Fruit fly (Drosophila melanogaster) whole organism, wandering third instar larva: ENCODE measurements around the gene HHEX.

ENCODE experiments used
- Abd-B ChIP-seq: fragments of >200 bp; optimal IDR thresholded peaks from 2 replicates; lab custom pipeline; 2017; ENCODE audit warnings: missing biosample characterization, missing genetic modification characterization
- CG32264 ChIP-seq: fragments of 200-800 bp; sonication (Bioruptor generic); optimal IDR thresholded peaks from 2 replicates; lab custom pipeline; 2016; ENCODE audit warnings: missing biosample characterization, missing genetic modification characterization
- CG9705 ChIP-seq: fragments of 200-800 bp; sonication (Bioruptor generic); optimal IDR thresholded peaks from 2 replicates; lab custom pipeline; 2018; ENCODE audit warnings: missing biosample characterization, mild to moderate bottlenecking, missing genetic modification characterization
- CrebA ChIP-seq: fragments of 200-800 bp; sonication (Bioruptor generic); optimal IDR thresholded peaks from 2 replicates; lab custom pipeline; 2016; ENCODE audit warnings: missing biosample characterization, mild to moderate bottlenecking, missing genetic modification characterization, borderline replicate concordance
- Dfd ChIP-seq: fragments of >200 bp; optimal IDR thresholded peaks from 2 replicates; lab custom pipeline; 2017; ENCODE audit warnings: missing biosample characterization, missing genetic modification characterization
- Dif ChIP-seq: fragments of 200-275, 200-300 bp; sonication (Bioruptor generic); optimal IDR thresholded peaks from 2 replicates; lab custom pipeline; 2018; ENCODE audit warnings: missing biosample characterization, missing genetic modification characterization; ENCODE audit not compliant: partially characterized antibody
- GATAd ChIP-seq: sonication (Bioruptor generic); optimal IDR thresholded peaks from 2 replicates; lab custom pipeline; 2016; ENCODE audit warnings: missing biosample characterization, missing genetic modification characterization
- HLH106 ChIP-seq: fragments of 200-800 bp; optimal IDR thresholded peaks from 3 replicates; lab custom pipeline; 2019; ENCODE audit warnings: missing biosample characterization, mild to moderate bottlenecking, missing genetic modification characterization, moderate library complexity
- Hnf4 ChIP-seq: fragments of 200-800 bp; sonication (Bioruptor generic); optimal IDR thresholded peaks from 2 replicates; lab custom pipeline; 2016; ENCODE audit warnings: missing biosample characterization, mild to moderate bottlenecking, missing genetic modification characterization
- Hr78 ChIP-seq: fragments of >200 bp; optimal IDR thresholded peaks from 2 replicates; lab custom pipeline; 2017; ENCODE audit warnings: missing biosample characterization, missing genetic modification characterization
- Hr83 ChIP-seq: fragments of 200-300 bp; sonication (Bioruptor generic); optimal IDR thresholded peaks from 2 replicates; lab custom pipeline; 2016; ENCODE audit warnings: missing biosample characterization, mild to moderate bottlenecking, missing genetic modification characterization, moderate library complexity; ENCODE audit not compliant: poor library complexity, severe bottlenecking
- Jra ChIP-seq: sonication (Bioruptor generic); optimal IDR thresholded peaks from 2 replicates; lab custom pipeline; 2016; ENCODE audit warnings: missing biosample characterization, missing genetic modification characterization
- Mio ChIP-seq: sonication (Bioruptor generic); optimal IDR thresholded peaks from 2 replicates; lab custom pipeline; 2016; ENCODE audit warnings: missing biosample characterization, missing genetic modification characterization
- Myc ChIP-seq: fragments of >200 bp; optimal IDR thresholded peaks from 2 replicates; lab custom pipeline; 2017
- N ChIP-seq: fragments of >200 bp; optimal IDR thresholded peaks from 2 replicates; lab custom pipeline; 2018; ENCODE audit warnings: missing biosample characterization, missing external identifiers, missing genetic modification characterization
- OdsH ChIP-seq: fragments of 200-800 bp; sonication (Bioruptor generic); optimal IDR thresholded peaks from 2 replicates; lab custom pipeline; 2016; ENCODE audit warnings: missing biosample characterization, mild to moderate bottlenecking, missing genetic modification characterization
- Rel ChIP-seq, 2 experiments: fragments of 200-800 bp; sonication (Bioruptor generic) in 1 of 2; optimal IDR thresholded peaks; 2 replicates in 1 of 2; 3 replicates in 1 of 2; lab custom pipeline; 2016 to 2019; ENCODE audit warnings: mild to moderate bottlenecking in 2 of 2, missing biosample characterization in 2 of 2, missing genetic modification characterization in 2 of 2, moderate library complexity in 1 of 2
- Sp1 ChIP-seq: fragments of 200-800 bp; sonication (Bioruptor generic); optimal IDR thresholded peaks from 3 replicates; lab custom pipeline; 2019; ENCODE audit warnings: missing biosample characterization, mild to moderate bottlenecking, missing genetic modification characterization, moderate library complexity
- Vsx2 ChIP-seq: fragments of 200-300, 225-300 bp; sonication (Bioruptor generic); optimal IDR thresholded peaks from 2 replicates; lab custom pipeline; 2018; ENCODE audit warnings: missing biosample characterization, missing genetic modification characterization; ENCODE audit not compliant: partially characterized antibody
- br ChIP-seq: fragments of 200-800 bp; sonication (Bioruptor generic); optimal IDR thresholded peaks from 2 replicates; lab custom pipeline; 2016; ENCODE audit warnings: missing biosample characterization, missing genetic modification characterization
- brk ChIP-seq: fragments of 200-800 bp; sonication (Bioruptor generic); optimal IDR thresholded peaks from 2 replicates; lab custom pipeline; 2016; ENCODE audit warnings: missing biosample characterization, mild to moderate bottlenecking, missing genetic modification characterization
- dl ChIP-seq, 2 experiments: fragments of 175-275, 200-275 bp in 1 of 2; fragments of 200-275 bp in 1 of 2; sonication (Bioruptor generic); optimal IDR thresholded peaks; lab custom pipeline; 2018; ENCODE audit warnings: mild to moderate bottlenecking in 2 of 2, missing biosample characterization in 2 of 2, missing genetic modification characterization in 2 of 2, moderate library complexity in 2 of 2; ENCODE audit not compliant: partially characterized antibody in 2 of 2, insufficient read depth in 1 of 2
- dmrt93B ChIP-seq: fragments of 200-800 bp; sonication (Bioruptor generic); optimal IDR thresholded peaks from 2 replicates; lab custom pipeline; 2018; ENCODE audit warnings: missing biosample characterization, mild to moderate bottlenecking, missing genetic modification characterization
- dsf ChIP-seq: sonication (Bioruptor generic); optimal IDR thresholded peaks from 2 replicates; lab custom pipeline; 2016; ENCODE audit warnings: missing biosample characterization, missing genetic modification characterization, borderline replicate concordance
- ey ChIP-seq: fragments of 200-800 bp; sonication (Bioruptor generic); optimal IDR thresholded peaks from 2 replicates; lab custom pipeline; 2016; ENCODE audit warnings: missing biosample characterization, missing genetic modification characterization
- foxo ChIP-seq, 2 experiments: fragments of 200-800 bp; sonication (Bioruptor generic); optimal IDR thresholded peaks; 2 replicates in 1 of 2; 3 replicates in 1 of 2; lab custom pipeline; 2016 to 2017; ENCODE audit warnings: missing biosample characterization in 2 of 2, missing genetic modification characterization in 2 of 2
- fru ChIP-seq: fragments of 200-800 bp; sonication (Bioruptor generic); optimal IDR thresholded peaks from 3 replicates; lab custom pipeline; 2016; ENCODE audit warnings: missing biosample characterization, mild to moderate bottlenecking, missing genetic modification characterization
- h ChIP-seq: fragments of 200-800 bp; sonication (Bioruptor generic); optimal IDR thresholded peaks from 3 replicates; lab custom pipeline; 2016; ENCODE audit warnings: missing biosample characterization, mild to moderate bottlenecking, missing genetic modification characterization
- jim ChIP-seq: fragments of 175-275, 200-325 bp; sonication (Bioruptor generic); optimal IDR thresholded peaks from 2 replicates; lab custom pipeline; 2016; ENCODE audit warnings: missing biosample characterization, mild to moderate bottlenecking, missing genetic modification characterization
- lola ChIP-seq: fragments of >200 bp; optimal IDR thresholded peaks from 2 replicates; lab custom pipeline; 2017; ENCODE audit warnings: missing biosample characterization, missing genetic modification characterization
- pan ChIP-seq: fragments of >200 bp; optimal IDR thresholded peaks from 2 replicates; lab custom pipeline; 2017
- psq ChIP-seq: fragments of 200-800 bp; sonication (Bioruptor generic); optimal IDR thresholded peaks from 3 replicates; lab custom pipeline; 2017; ENCODE audit warnings: missing biosample characterization, mild to moderate bottlenecking, missing genetic modification characterization, moderate library complexity
- rgr ChIP-seq: fragments of 200-800 bp; sonication (Bioruptor generic); optimal IDR thresholded peaks from 3 replicates; lab custom pipeline; 2016; ENCODE audit warnings: missing biosample characterization, mild to moderate bottlenecking, missing genetic modification characterization
- sage ChIP-seq: fragments of 200-800 bp; sonication (Bioruptor generic); optimal IDR thresholded peaks from 2 replicates; lab custom pipeline; 2016; ENCODE audit warnings: missing biosample characterization, mild to moderate bottlenecking, missing genetic modification characterization
- sv ChIP-seq: fragments of 200-800 bp; sonication (Bioruptor generic); optimal IDR thresholded peaks from 3 replicates; lab custom pipeline; 2016; ENCODE audit warnings: missing biosample characterization, missing genetic modification characterization
- tai ChIP-seq: sonication (Bioruptor generic); optimal IDR thresholded peaks from 2 replicates; lab custom pipeline; 2016; ENCODE audit warnings: missing biosample characterization, missing genetic modification characterization
- usp ChIP-seq: fragments of >200 bp; optimal IDR thresholded peaks from 2 replicates; lab custom pipeline; 2017; ENCODE audit warnings: missing biosample characterization, missing genetic modification characterization
- woc ChIP-seq: sonication (Bioruptor generic); optimal IDR thresholded peaks from 2 replicates; lab custom pipeline; 2016; ENCODE audit warnings: missing biosample characterization, mild to moderate bottlenecking, missing genetic modification characterization

Gene HHEX

DNA sequence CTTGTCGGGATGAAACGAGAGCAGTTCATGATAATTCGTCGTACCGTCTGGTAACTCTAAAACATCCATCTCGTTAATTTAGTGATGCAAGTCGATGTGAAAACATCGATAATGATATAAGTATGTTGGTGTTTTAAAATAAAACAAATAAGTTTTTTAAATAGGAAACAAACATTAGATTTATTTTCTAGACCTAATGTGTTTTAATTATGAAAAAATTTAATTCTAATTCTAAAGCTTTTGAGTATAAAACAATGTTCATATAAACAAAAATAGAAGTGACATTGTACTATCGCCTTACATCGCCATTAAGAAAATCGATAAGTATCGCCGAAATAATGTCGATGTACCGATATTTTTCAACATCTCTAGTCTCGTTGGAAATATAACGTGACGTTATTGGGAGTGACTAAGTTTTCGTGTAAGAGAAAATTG lies 30.3 kb upstream of the HHEX start, which contains the start of gene Rab11:
Gene Rab11, plus strand, starts transcription at position 363 of the 435 bp plus-strand sequence.
- TF ChIP-seq fru (peak; percentile 42), jim (no peak), Dfd (GFP tag; lab: Kevin White, UChicago) (no peak), Rel (GFP tag; optimal IDR thresholded peaks at IDR 0.05; lab: Kevin White, UChicago) (no peak), Rel (tag; optimal IDR thresholded peaks at IDR 0.05; lab: Kevin White, UChicago) (no peak), Sp1 (GFP tag; lab: Kevin White, UChicago) (peak; percentile 39), N (no peak), Hnf4 (GFP tag; lab: Kevin White, UChicago) (peak; percentile 58), CG9705 (GFP tag; lab: Kevin White, UChicago) (peak; percentile 63), Myc (peak; percentile 49), GATAd (GFP tag; lab: Kevin White, UChicago) (no peak), OdsH (GFP tag; lab: Kevin White, UChicago) (peak; percentile 44), sage (GFP tag; lab: Kevin White, UChicago) (no peak), sv (no peak), rgr (GFP tag; lab: Kevin White, UChicago) (peak; percentile 63), usp (GFP tag; lab: Kevin White, UChicago) (no peak), dmrt93B (GFP tag; lab: Kevin White, UChicago) (no peak), Hr83 (GFP tag; lab: Kevin White, UChicago) (peak; percentile 56), woc (GFP tag; lab: Kevin White, UChicago) (peak; percentile 81), Jra (GFP tag; lab: Kevin White, UChicago) (peak; percentile 75), brk (GFP tag; lab: Kevin White, UChicago) (no peak), dl (GFP tag; optimal IDR thresholded peaks at IDR 0.05; lab: Kevin White, UChicago; ENCODE audit: insufficient read depth in 1 of 2, partially characterized antibody in 2 of 2) (no peak), Abd-B (GFP tag; lab: Kevin White, UChicago) (no peak), psq (GFP tag; lab: Kevin White, UChicago) (peak; percentile 29), Hr78 (GFP tag; lab: Kevin White, UChicago) (no peak), Mio (GFP tag; lab: Kevin White, UChicago) (no peak), br (GFP tag; lab: Kevin White, UChicago) (peak; percentile 37), tai (GFP tag; lab: Kevin White, UChicago) (no peak), CrebA (GFP tag; lab: Kevin White, UChicago) (no peak), pan (lab: Kevin White, UChicago) (no peak), HLH106 (tag; lab: Kevin White, UChicago) (peak; percentile 61), foxo (GFP tag; optimal IDR thresholded peaks at IDR 0.05; lab: Kevin White, UChicago) (peak in 1 of 2 experiments; percentile 70), h (GFP tag; lab: Kevin White, UChicago) (peak; percentile 70), ey (peak; percentile 35), Vsx2 (GFP tag; lab: Kevin White, UChicago) (no peak), Dif (GFP tag; lab: Kevin White, UChicago) (no peak), dsf (GFP tag; lab: Kevin White, UChicago) (peak; percentile 41), lola (no peak), CG32264 (GFP tag; lab: Kevin White, UChicago) (no peak)

DNA sequence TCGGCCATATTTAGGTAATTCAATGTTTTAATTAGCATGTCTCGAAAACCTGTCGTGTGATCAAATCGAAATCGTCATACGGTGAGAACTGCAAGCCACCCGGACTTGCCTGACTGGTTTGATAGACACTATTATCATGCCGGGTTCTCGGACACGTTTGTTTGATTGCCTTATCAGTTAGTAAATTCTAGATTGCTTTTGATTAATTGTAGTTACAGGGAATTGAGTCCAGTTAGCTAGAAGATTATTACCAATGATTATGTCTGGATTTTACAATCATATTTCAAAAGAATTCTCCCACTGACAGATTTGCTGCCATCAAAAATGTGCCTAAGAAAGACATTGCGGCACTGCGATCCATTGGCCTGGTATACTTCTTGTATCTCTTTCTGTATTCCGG lies 29.0 kb upstream of the HHEX start:
- TF ChIP-seq brk (GFP tag; lab: Kevin White, UChicago) = no peak
- no peak for TF ChIP-seq Mio (GFP tag; lab: Kevin White, UChicago)
- no peak for TF ChIP-seq Abd-B (GFP tag; lab: Kevin White, UChicago)
- TF ChIP-seq sage (GFP tag; lab: Kevin White, UChicago) = no peak
- TF ChIP-seq N = no peak
- no peak for TF ChIP-seq CrebA (GFP tag; lab: Kevin White, UChicago)
- TF ChIP-seq jim = no peak
- no peak for TF ChIP-seq HLH106 (tag; lab: Kevin White, UChicago)
- TF ChIP-seq Hr78 (GFP tag; lab: Kevin White, UChicago) = no peak
- no peak for TF ChIP-seq GATAd (GFP tag; lab: Kevin White, UChicago)
- TF ChIP-seq Vsx2 (GFP tag; lab: Kevin White, UChicago) = no peak
- TF ChIP-seq CG9705 (GFP tag; lab: Kevin White, UChicago) = no peak
- no peak for TF ChIP-seq tai (GFP tag; lab: Kevin White, UChicago)
- TF ChIP-seq Sp1 (GFP tag; lab: Kevin White, UChicago) = no peak
- no peak for TF ChIP-seq dmrt93B (GFP tag; lab: Kevin White, UChicago)
- TF ChIP-seq Myc = no peak
- no peak for TF ChIP-seq sv
- TF ChIP-seq lola = no peak
- TF ChIP-seq foxo (GFP tag; optimal IDR thresholded peaks at IDR 0.05; lab: Kevin White, UChicago) = no peak
- TF ChIP-seq, all 38 proteins: peak for 0
